Fruit fly (Drosophila melanogaster) whole organism, embryonic: Measurements from ENCODE around the gene MED14.

Experiments used
- ATbp ChIP-seq: fragments of 200-800 bp; sonication (Bioruptor generic); optimal IDR thresholded peaks from 2 replicates; lab custom pipeline; 2017; ENCODE audit warnings: missing biosample characterization, mild to moderate bottlenecking, missing genetic modification characterization, missing genetic modification reagents
- Bdp1 ChIP-seq: fragments of 200-800 bp; sonication (Bioruptor generic); optimal IDR thresholded peaks from 3 replicates; lab custom pipeline; 2016; ENCODE audit warnings: missing biosample characterization, missing genetic modification characterization
- CG10209 ChIP-seq: fragments of 200-800 bp; sonication (Bioruptor generic); optimal IDR thresholded peaks from 3 replicates; lab custom pipeline; 2017; ENCODE audit warnings: missing biosample characterization, mild to moderate bottlenecking, missing genetic modification characterization, missing genetic modification reagents
- CG10267 ChIP-seq: fragments of 200-800 bp; sonication (Bioruptor generic); optimal IDR thresholded peaks from 2 replicates; lab custom pipeline; 2018; ENCODE audit warnings: missing biosample characterization, mild to moderate bottlenecking, missing genetic modification characterization, moderate library complexity
- CG10321 ChIP-seq: fragments of 200-800 bp; sonication (Bioruptor generic); IDR thresholded peaks from 2 replicates; pipeline ENCODE4 v1.3.6; 2022; ENCODE audit warnings: missing biosample characterization, missing genetic modification characterization
- CG13296 ChIP-seq: fragments of 200-800 bp; sonication (Bioruptor generic); optimal IDR thresholded peaks from 3 replicates; lab custom pipeline; 2018; ENCODE audit warnings: missing biosample characterization, mild to moderate bottlenecking, missing genetic modification characterization
- CG13624 ChIP-seq: fragments of 200-800 bp; sonication (Bioruptor generic); optimal IDR thresholded peaks from 2 replicates; lab custom pipeline; 2016; ENCODE audit warnings: missing biosample characterization, missing genetic modification characterization
- CG13894 ChIP-seq: fragments of 200-800 bp; sonication (Bioruptor generic); optimal IDR thresholded peaks from 3 replicates; lab custom pipeline; 2018; ENCODE audit warnings: missing biosample characterization, mild to moderate bottlenecking, missing genetic modification characterization, moderate library complexity
- CG15073 ChIP-seq: fragments of 200-800 bp; sonication (Bioruptor generic); optimal IDR thresholded peaks from 2 replicates; lab custom pipeline; 2016; ENCODE audit warnings: missing biosample characterization, missing genetic modification characterization
- CG15601 ChIP-seq: fragments of 200-800 bp; sonication (Bioruptor generic); optimal IDR thresholded peaks from 3 replicates; lab custom pipeline; 2019; ENCODE audit warnings: missing biosample characterization, mild to moderate bottlenecking, missing genetic modification characterization, moderate library complexity
- CG17829 ChIP-seq: fragments of 200-800 bp; optimal IDR thresholded peaks from 2 replicates; lab custom pipeline; 2019; ENCODE audit warnings: missing biosample characterization, mild to moderate bottlenecking, missing genetic modification characterization, moderate library complexity
- CG2678 ChIP-seq: fragments of 200-800 bp; sonication (Bioruptor generic); optimal IDR thresholded peaks from 3 replicates; lab custom pipeline; 2019; ENCODE audit warnings: missing biosample characterization, mild to moderate bottlenecking, missing genetic modification characterization, moderate library complexity
- CG2712 ChIP-seq: fragments of 200-800 bp; optimal IDR thresholded peaks from 3 replicates; lab custom pipeline; 2019; ENCODE audit warnings: missing biosample characterization, mild to moderate bottlenecking, missing genetic modification characterization, moderate library complexity
- CG31224 ChIP-seq: fragments of 200-800 bp; sonication (Bioruptor generic); IDR thresholded peaks from 2 replicates; pipeline ENCODE4 v1.3.6; 2022; ENCODE audit warnings: missing biosample characterization, missing genetic modification characterization
- CG3281 ChIP-seq: fragments of 200-800 bp; sonication (Bioruptor generic); optimal IDR thresholded peaks from 3 replicates; lab custom pipeline; 2017; ENCODE audit warnings: missing biosample characterization, mild to moderate bottlenecking, missing genetic modification characterization
- CG4282 ChIP-seq: fragments of 200-800 bp; sonication (Bioruptor generic); optimal IDR thresholded peaks from 2 replicates; lab custom pipeline; 2016; ENCODE audit warnings: missing biosample characterization, missing genetic modification characterization
- CG4730 ChIP-seq: fragments of 200-800 bp; sonication (Bioruptor generic); IDR thresholded peaks from 2 replicates; pipeline ENCODE4 v1.3.6; 2022; ENCODE audit warnings: missing biosample characterization, missing genetic modification characterization
- CG4820 ChIP-seq: fragments of 200-800 bp; sonication (Bioruptor generic); optimal IDR thresholded peaks from 3 replicates; lab custom pipeline; 2016; ENCODE audit warnings: missing biosample characterization, missing genetic modification characterization
- CG6689 ChIP-seq: fragments of 200-800 bp; sonication (Bioruptor generic); IDR thresholded peaks from 2 replicates; pipeline ENCODE4 v1.3.6; 2022; ENCODE audit warnings: missing biosample characterization, missing genetic modification characterization
- CG6791 ChIP-seq: fragments of 200-800 bp; sonication (Bioruptor generic); IDR thresholded peaks from 3 replicates; pipeline ENCODE4 v1.3.6; 2022; ENCODE audit warnings: missing biosample characterization, missing genetic modification characterization; ENCODE audit not compliant: partially characterized antibody
- CG7556 ChIP-seq: fragments of 200-800 bp; sonication (Bioruptor generic); optimal IDR thresholded peaks from 2 replicates; lab custom pipeline; 2017; ENCODE audit warnings: missing biosample characterization, mild to moderate bottlenecking, missing genetic modification characterization
- Dp ChIP-seq: fragments of 200-800 bp; sonication (Bioruptor generic); optimal IDR thresholded peaks from 2 replicates; lab custom pipeline; 2018; ENCODE audit warnings: missing biosample characterization, mild to moderate bottlenecking, missing genetic modification characterization, moderate library complexity
- E2f2 ChIP-seq: fragments of 200-800 bp; sonication (Bioruptor generic); IDR thresholded peaks from 2 replicates; pipeline ENCODE4 v1.3.6; 2022; ENCODE audit warnings: missing biosample characterization, missing genetic modification characterization
- Med ChIP-seq: fragments of 200-800 bp; sonication (Bioruptor generic); peaks from one replicate; lab custom pipeline; 2016; ENCODE audit warnings: missing biosample characterization, missing genetic modification characterization, mild to moderate bottlenecking, inconsistent platforms, moderate library complexity
- Sin3A ChIP-seq: fragments of >200 bp; optimal IDR thresholded peaks from 2 replicates; lab custom pipeline; 2018
- Taf1 ChIP-seq: fragments of 200-800 bp; sonication (Bioruptor generic); IDR thresholded peaks from 2 replicates; pipeline ENCODE4 v1.3.6; 2022; ENCODE audit warnings: missing biosample characterization, missing genetic modification characterization
- amos ChIP-seq: fragments of 200-800 bp; sonication (Bioruptor generic); IDR thresholded peaks from 2 replicates; pipeline ENCODE4 v1.3.6; 2022; ENCODE audit warnings: missing biosample characterization, missing genetic modification characterization; ENCODE audit not compliant: partially characterized antibody
- bbx ChIP-seq: fragments of 200-800 bp; sonication (Bioruptor generic); IDR thresholded peaks from 2 replicates; pipeline ENCODE4 v1.3.6; 2022; ENCODE audit warnings: missing biosample characterization, missing genetic modification characterization; ENCODE audit not compliant: partially characterized antibody
- bigmax ChIP-seq: fragments of 200-800 bp; sonication (Bioruptor generic); optimal IDR thresholded peaks from 2 replicates; lab custom pipeline; 2018; ENCODE audit warnings: missing biosample characterization, mild to moderate bottlenecking, missing genetic modification characterization
- bsh ChIP-seq, 2 experiments: fragments of 200-800 bp; sonication (Bioruptor generic); optimal IDR thresholded peaks; 2 replicates each; lab custom pipeline; 2017 to 2018; ENCODE audit warnings: mild to moderate bottlenecking in 2 of 2, missing biosample characterization in 2 of 2, missing genetic modification characterization in 2 of 2, moderate library complexity in 1 of 2
- cad ChIP-seq: fragments of >200 bp; optimal IDR thresholded peaks from 2 replicates; lab custom pipeline; 2017; ENCODE audit warnings: missing biosample characterization, missing genetic modification characterization
- danr ChIP-seq: fragments of 200-800 bp; sonication (Bioruptor generic); IDR thresholded peaks from 2 replicates; pipeline ENCODE4 v1.3.6; 2022; ENCODE audit warnings: missing biosample characterization, missing genetic modification characterization
- dmrt11E ChIP-seq: fragments of 200-800 bp; sonication (Bioruptor generic); optimal IDR thresholded peaks from 3 replicates; lab custom pipeline; 2018; ENCODE audit warnings: missing biosample characterization, mild to moderate bottlenecking, missing genetic modification characterization, moderate library complexity
- en ChIP-seq: fragments of 200-800 bp; sonication (Bioruptor generic); optimal IDR thresholded peaks from 2 replicates; lab custom pipeline; 2016; ENCODE audit warnings: missing biosample characterization, missing genetic modification characterization
- fru ChIP-seq: fragments of >200 bp; optimal IDR thresholded peaks from 2 replicates; lab custom pipeline; 2017
- grn ChIP-seq: fragments of 200-800 bp; sonication (Bioruptor generic); optimal IDR thresholded peaks from 3 replicates; lab custom pipeline; 2017; ENCODE audit warnings: missing biosample characterization, missing genetic modification characterization
- gsb-n ChIP-seq: fragments of 200-800 bp; sonication (Bioruptor generic); optimal IDR thresholded peaks from 3 replicates; lab custom pipeline; 2018; ENCODE audit warnings: missing biosample characterization, mild to moderate bottlenecking, missing genetic modification characterization
- inv ChIP-seq: fragments of 200-800 bp; sonication (Bioruptor generic); IDR thresholded peaks from 2 replicates; pipeline ENCODE4 v1.3.6; 2022; ENCODE audit warnings: missing biosample characterization, missing genetic modification characterization; ENCODE audit not compliant: partially characterized antibody
- kah ChIP-seq: fragments of 200-800 bp; sonication (Bioruptor generic); optimal IDR thresholded peaks from 2 replicates; lab custom pipeline; 2018; ENCODE audit warnings: missing biosample characterization, mild to moderate bottlenecking, missing genetic modification characterization
- lbe ChIP-seq: fragments of 200-800 bp; sonication (Bioruptor generic); optimal IDR thresholded peaks from 2 replicates; lab custom pipeline; 2016; ENCODE audit warnings: missing biosample characterization, mild to moderate bottlenecking, missing genetic modification characterization
- pum ChIP-seq: fragments of 200-800 bp; sonication (Bioruptor generic); optimal IDR thresholded peaks from 2 replicates; lab custom pipeline; 2016; ENCODE audit warnings: missing biosample characterization, missing genetic modification characterization
- ranshi ChIP-seq: fragments of 200-800 bp; sonication (Bioruptor generic); IDR thresholded peaks from 2 replicates; pipeline ENCODE4 v1.3.6; 2022; ENCODE audit warnings: missing biosample characterization, missing genetic modification characterization
- schlank ChIP-seq: fragments of 200-800 bp; sonication (Bioruptor generic); optimal IDR thresholded peaks from 2 replicates; lab custom pipeline; 2018; ENCODE audit warnings: missing biosample characterization, mild to moderate bottlenecking, missing genetic modification characterization
- sima ChIP-seq: fragments of 200-800 bp; sonication (Bioruptor generic); optimal IDR thresholded peaks from 2 replicates; lab custom pipeline; 2016; ENCODE audit warnings: missing biosample characterization, missing genetic modification characterization
- stc ChIP-seq: fragments of 200-800 bp; sonication (Bioruptor generic); IDR thresholded peaks from 2 replicates; pipeline ENCODE4 v1.3.6; 2022; ENCODE audit warnings: missing biosample characterization, missing genetic modification characterization
- sug ChIP-seq: fragments of 200-800 bp; optimal IDR thresholded peaks from 2 replicates; lab custom pipeline; 2019; ENCODE audit warnings: missing biosample characterization, mild to moderate bottlenecking, missing genetic modification characterization, moderate library complexity
- trem ChIP-seq: fragments of 200-800 bp; optimal IDR thresholded peaks from 3 replicates; lab custom pipeline; 2019; ENCODE audit warnings: missing biosample characterization, mild to moderate bottlenecking, missing genetic modification characterization, moderate library complexity
- usp ChIP-seq: fragments of >200 bp; optimal IDR thresholded peaks from 2 replicates; lab custom pipeline; 2017; ENCODE audit warnings: missing biosample characterization, missing genetic modification characterization
- z ChIP-seq: fragments of 200-800 bp; sonication (Bioruptor generic); IDR thresholded peaks from 3 replicates; pipeline ENCODE4 v1.3.6; 2022; ENCODE audit warnings: missing biosample characterization, missing genetic modification characterization
- zfh2 ChIP-seq: fragments of 200-800 bp; sonication (Bioruptor generic); optimal IDR thresholded peaks from 2 replicates; lab custom pipeline; 2016; ENCODE audit warnings: missing biosample characterization, missing genetic modification characterization

The MED14 gene

DNA sequence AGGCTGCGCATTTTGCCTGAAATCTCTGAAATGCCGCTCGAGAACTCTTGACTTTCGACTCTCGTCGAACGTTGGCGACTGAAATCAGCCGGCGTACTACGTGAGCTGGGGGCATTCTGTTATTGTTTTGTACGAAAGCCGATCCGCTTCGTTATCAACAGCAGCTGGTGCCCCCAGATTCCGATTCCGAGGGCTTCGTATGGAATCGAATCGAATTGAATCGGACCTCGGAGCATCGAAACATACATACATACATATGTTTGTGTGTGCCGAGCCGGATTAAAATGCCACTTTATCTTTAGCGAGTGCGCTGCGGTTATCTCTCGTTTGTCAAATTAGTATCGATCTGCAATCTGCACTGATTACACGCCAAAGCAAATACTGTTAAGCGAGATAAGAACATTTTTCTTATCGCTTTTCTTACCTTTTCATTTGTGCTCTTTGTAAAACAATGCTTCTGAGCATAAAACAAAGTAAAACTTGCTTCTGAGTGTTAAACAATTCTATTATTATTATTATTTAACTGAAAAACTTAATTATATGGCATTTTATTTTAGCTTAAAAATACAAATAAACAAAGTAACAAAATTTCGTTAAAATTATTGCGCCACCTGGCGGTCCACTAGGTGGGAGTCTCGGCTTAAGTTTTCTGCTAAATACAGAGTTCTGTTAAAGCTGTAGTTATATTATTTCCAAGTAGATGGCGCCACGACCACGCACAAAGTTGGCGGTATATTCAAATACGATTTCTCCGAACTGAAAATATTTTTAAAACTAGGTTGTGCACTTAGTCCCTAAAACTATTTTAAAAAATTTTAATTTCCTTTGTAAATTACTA lies 13.7 kb downstream of the MED14 start, which contains the start of gene Reg-2 (continued):
- TF ChIP-seq inv (GFP tag; lab: Robert Waterston, UW) (no peak), CG13894 (tag; lab: Kevin White, UChicago) (no peak), CG6689 (no peak), trem (tag; lab: Kevin White, UChicago) (peak; percentile 34), CG2678 (no peak), CG15601 (peak; percentile 31), schlank (tag; lab: Kevin White, UChicago) (no peak), cad (GFP tag; lab: Kevin White, UChicago) (no peak), pum (GFP tag; lab: Kevin White, UChicago) (no peak), CG4282 (GFP tag; lab: Kevin White, UChicago) (no peak), bigmax (GFP tag; lab: Kevin White, UChicago) (no peak), Taf1 (GFP tag; lab: Robert Waterston, UW) (no peak), en (GFP tag; lab: Kevin White, UChicago) (no peak), grn (GFP tag; lab: Kevin White, UChicago) (peak; percentile 97), bsh (GFP tag; optimal IDR thresholded peaks at IDR 0.05; lab: Kevin White, UChicago) (no peak), z (GFP tag; lab: Robert Waterston, UW) (no peak), sug (peak; percentile 69), CG3281 (GFP tag; lab: Kevin White, UChicago) (no peak), CG17829 (tag; lab: Kevin White, UChicago) (peak; percentile 58), CG13296 (GFP tag; lab: Kevin White, UChicago) (peak; percentile 31), CG15073 (GFP tag; lab: Kevin White, UChicago) (no peak), Med (GFP tag; lab: Kevin White, UChicago) (peak; percentile 86), E2f2 (GFP tag; lab: Robert Waterston, UW) (peak; percentile 96), usp (no peak), fru (lab: Kevin White, UChicago) (no peak), Dp (peak; percentile 94), Bdp1 (GFP tag; lab: Kevin White, UChicago) (no peak), CG10209 (GFP tag; lab: Kevin White, UChicago) (no peak), gsb-n (tag; lab: Kevin White, UChicago) (no peak), CG31224 (GFP tag; lab: Robert Waterston, UW) (no peak), Sin3A (lab: Kevin White, UChicago) (no peak), stc (no peak), dmrt11E (tag; lab: Kevin White, UChicago) (no peak), ATbp (GFP tag; lab: Kevin White, UChicago) (peak; percentile 6), sima (GFP tag; lab: Kevin White, UChicago) (no peak), CG7556 (no peak), kah (GFP tag; lab: Kevin White, UChicago) (no peak), danr (GFP tag; lab: Robert Waterston, UW) (no peak), CG10321 (GFP tag; lab: Robert Waterston, UW) (no peak), lbe (GFP tag; lab: Kevin White, UChicago) (peak; percentile 23), CG10267 (tag; lab: Kevin White, UChicago) (peak; percentile 51), amos (GFP tag; lab: Robert Waterston, UW) (no peak; the same call in 1 of the 2 replicates), CG4730 (GFP tag; lab: Robert Waterston, UW) (no peak), CG6791 (GFP tag; lab: Robert Waterston, UW) (0 out of 3 replicates have a peak, but pooled peaks have one; percentile 10), bbx (GFP tag; lab: Robert Waterston, UW) (no peak), CG13624 (GFP tag; lab: Kevin White, UChicago) (no peak), CG4820 (no peak), zfh2 (GFP tag; lab: Kevin White, UChicago) (no peak), ranshi (GFP tag; lab: Robert Waterston, UW) (no peak), CG2712 (tag; lab: Kevin White, UChicago) (peak; percentile 32)
